Worm (Caenorhabditis elegans) whole organism, midembryonic: ENCODE results near the gene C09H10.4.
A peak's percentile ranks its signal among the peaks of the same experiment; 100 is the strongest.

Experiments
- T22C8.4 ChIP-seq: fragments of 200-800 bp; sonication (Bioruptor generic); IDR thresholded peaks from 2 replicates; pipeline ENCODE4 v1.3.6; 2022; ENCODE audit warnings: missing genetic modification characterization, missing compliant biosample characterization
- cog-1 ChIP-seq: sonication (generic microtip); optimal IDR thresholded peaks from 2 replicates; lab custom pipeline; 2016; ENCODE audit warnings: missing genetic modification characterization, missing compliant biosample characterization
- flt-1 ChIP-seq: fragments of 200-800 bp; sonication (Bioruptor generic); IDR thresholded peaks from 2 replicates; pipeline ENCODE4 v1.3.6; 2022; ENCODE audit warnings: missing genetic modification characterization, missing compliant biosample characterization
- klf-2 ChIP-seq: fragments of 200-800 bp; sonication (Bioruptor generic); conservative IDR thresholded peaks from 2 replicates; pipeline ENCODE4 v1.3.6; 2022; ENCODE audit warnings: missing genetic modification reagents, missing genetic modification characterization, missing compliant biosample characterization
- med-1 ChIP-seq: sonication (generic microtip); optimal IDR thresholded peaks from 2 replicates; lab custom pipeline; 2017; ENCODE audit warnings: missing genetic modification characterization, mild to moderate bottlenecking, missing compliant biosample characterization, antibody characterized with exemption, missing genetic modification reagents; ENCODE audit not compliant: insufficient read depth
- ref-1 ChIP-seq: fragments of 200-800 bp; sonication (Bioruptor generic); conservative IDR thresholded peaks from 2 replicates; pipeline ENCODE4 v1.3.6; 2022; ENCODE audit warnings: missing genetic modification reagents, missing genetic modification characterization, missing compliant biosample characterization
- tab-1 ChIP-seq: fragments of 200-800 bp; sonication (Bioruptor generic); IDR thresholded peaks from 2 replicates; pipeline ENCODE4 v1.3.6; 2022; ENCODE audit warnings: missing genetic modification characterization, missing compliant biosample characterization
- ztf-23 ChIP-seq: fragments of 200-800 bp; sonication (Bioruptor generic); IDR thresholded peaks from 2 replicates; pipeline ENCODE4 v1.3.6; 2022; ENCODE audit warnings: missing genetic modification reagents, missing genetic modification characterization, missing compliant biosample characterization
- ztf-29 ChIP-seq: fragments of 200-800 bp; sonication (Bioruptor generic); IDR thresholded peaks from 2 replicates; pipeline ENCODE4 v1.3.6; 2022; ENCODE audit warnings: missing genetic modification reagents, missing genetic modification characterization, missing compliant biosample characterization

Gene C09H10.4

ce11 chrII:11099841-11100240, at the start of gene C09H10.4:
Gene C09H10.4 (plus strand): TSS chrII:11100141.
- no peak for TF ChIP-seq tab-1 (GFP tag; lab: Robert Waterston, UW)
- no peak for TF ChIP-seq ref-1 (GFP tag; lab: Robert Waterston, UW)
- no peak for TF ChIP-seq klf-2 (GFP tag; lab: Robert Waterston, UW)
- no peak for TF ChIP-seq flt-1 (GFP tag; lab: Robert Waterston, UW)
- no peak for TF ChIP-seq med-1 (GFP tag; lab: Kevin White, UChicago)
- TF ChIP-seq ztf-29 (GFP tag; lab: Robert Waterston, UW): no peak

DNA sequence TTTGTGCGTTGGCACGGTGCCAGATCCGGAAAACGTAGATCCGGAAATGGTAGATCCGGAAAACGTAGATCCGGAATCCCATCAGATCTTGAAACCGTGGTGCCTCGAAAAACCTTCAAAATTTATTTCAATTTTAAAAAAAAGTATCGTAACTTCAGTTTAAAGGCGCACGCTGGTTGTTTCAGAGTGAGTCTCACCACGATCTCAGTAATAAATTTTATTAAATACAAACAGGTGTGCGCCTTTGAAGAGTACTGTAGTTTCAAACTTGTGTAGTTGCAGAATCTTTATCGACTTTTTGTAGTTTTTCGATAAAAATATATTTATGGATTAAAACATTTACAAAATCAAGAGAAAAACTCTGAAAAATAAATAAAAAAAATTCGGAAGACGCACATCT, 49.3 kb upstream of the C09H10.4 start:
- no peak for TF ChIP-seq ref-1 (GFP tag; lab: Robert Waterston, UW)
- no peak for TF ChIP-seq tab-1 (GFP tag; lab: Robert Waterston, UW)
- no peak for TF ChIP-seq flt-1 (GFP tag; lab: Robert Waterston, UW)
- no peak for TF ChIP-seq T22C8.4 (GFP tag; lab: Robert Waterston, UW)
- TF ChIP-seq ztf-23 (GFP tag; lab: Robert Waterston, UW): no peak
- TF ChIP-seq med-1 (GFP tag; lab: Kevin White, UChicago): no peak
- TF ChIP-seq klf-2 (GFP tag; lab: Robert Waterston, UW): no peak
- no peak for TF ChIP-seq ztf-29 (GFP tag; lab: Robert Waterston, UW)
- no peak for TF ChIP-seq cog-1 (tag; lab: Kevin White, UChicago)

ce11 chrII:11052526-11052925, 47.4 kb upstream of the C09H10.4 start:
- no peak for TF ChIP-seq ref-1 (GFP tag; lab: Robert Waterston, UW)
- no peak for TF ChIP-seq klf-2 (GFP tag; lab: Robert Waterston, UW)
- TF ChIP-seq flt-1 (GFP tag; lab: Robert Waterston, UW): no peak

- TF ChIP-seq tab-1 (GFP tag; lab: Robert Waterston, UW): no peak
- TF ChIP-seq flt-1 (GFP tag; lab: Robert Waterston, UW): no peak
- no peak for TF ChIP-seq klf-2 (GFP tag; lab: Robert Waterston, UW)
- no peak for TF ChIP-seq ztf-29 (GFP tag; lab: Robert Waterston, UW)
- no peak for TF ChIP-seq med-1 (GFP tag; lab: Kevin White, UChicago)
- TF ChIP-seq T22C8.4 (GFP tag; lab: Robert Waterston, UW): 0 out of 2 replicates have a peak, but pooled peaks have one; percentile 13
- TF ChIP-seq ref-1 (GFP tag; lab: Robert Waterston, UW): no peak
Measured at ce11 chrII:11055223-11055622, 44.7 kb upstream of the C09H10.4 start, which contains the start of gene F45E10.2. Gene F45E10.2 (minus strand): TSS chrII:11055323.

DNA sequence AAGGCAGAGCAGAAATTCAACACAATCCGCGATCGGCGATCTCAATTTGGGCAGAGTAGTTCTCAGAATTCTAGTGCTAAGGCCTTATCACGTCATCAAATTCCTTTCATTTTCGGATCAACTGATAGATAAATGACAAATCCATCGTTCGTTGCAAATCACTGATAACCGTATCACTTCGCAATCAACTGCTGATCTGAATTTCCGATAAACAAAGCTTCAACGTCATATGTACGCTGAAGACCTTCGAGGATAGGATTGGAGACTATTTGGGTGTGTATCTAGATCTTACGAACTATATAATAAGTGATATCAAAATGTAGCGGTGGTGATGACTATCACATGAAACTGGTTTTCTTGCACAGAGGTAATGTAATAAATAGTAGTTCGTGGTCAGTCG, 42.7 kb upstream of the C09H10.4 start:
- no peak for TF ChIP-seq ref-1 (GFP tag; lab: Robert Waterston, UW)
- TF ChIP-seq ztf-23 (GFP tag; lab: Robert Waterston, UW): no peak
- no peak for TF ChIP-seq ztf-29 (GFP tag; lab: Robert Waterston, UW)
- TF ChIP-seq flt-1 (GFP tag; lab: Robert Waterston, UW): no peak
- TF ChIP-seq tab-1 (GFP tag; lab: Robert Waterston, UW): no peak
- no peak for TF ChIP-seq T22C8.4 (GFP tag; lab: Robert Waterston, UW)

- TF ChIP-seq med-1 (GFP tag; lab: Kevin White, UChicago) (no peak), ztf-29 (GFP tag; lab: Robert Waterston, UW) (no peak), cog-1 (tag; lab: Kevin White, UChicago) (no peak), ref-1 (GFP tag; lab: Robert Waterston, UW) (no peak), klf-2 (GFP tag; lab: Robert Waterston, UW) (no peak), ztf-23 (GFP tag; lab: Robert Waterston, UW) (no peak), tab-1 (GFP tag; lab: Robert Waterston, UW) (no peak), T22C8.4 (GFP tag; lab: Robert Waterston, UW) (no peak), flt-1 (GFP tag; lab: Robert Waterston, UW) (no peak)
Measured at ce11 chrII:11064191-11064695, 35.7 kb upstream of the C09H10.4 start.

ce11 chrII:11072565-11072964, 27.4 kb upstream of the C09H10.4 start:
- TF ChIP-seq tab-1 (GFP tag; lab: Robert Waterston, UW): no peak
- TF ChIP-seq flt-1 (GFP tag; lab: Robert Waterston, UW): no peak
- no peak for TF ChIP-seq ztf-23 (GFP tag; lab: Robert Waterston, UW)

- TF ChIP-seq tab-1 (GFP tag; lab: Robert Waterston, UW): no peak
- TF ChIP-seq ref-1 (GFP tag; lab: Robert Waterston, UW): no peak
- TF ChIP-seq klf-2 (GFP tag; lab: Robert Waterston, UW): no peak
- TF ChIP-seq T22C8.4 (GFP tag; lab: Robert Waterston, UW): no peak
- no peak for TF ChIP-seq ztf-23 (GFP tag; lab: Robert Waterston, UW)
- no peak for TF ChIP-seq ztf-29 (GFP tag; lab: Robert Waterston, UW)
- TF ChIP-seq flt-1 (GFP tag; lab: Robert Waterston, UW): no peak
- no peak for TF ChIP-seq med-1 (GFP tag; lab: Kevin White, UChicago)
- TF ChIP-seq cog-1 (tag; lab: Kevin White, UChicago): no peak
Measured at ce11 chrII:11076550-11076949, 23.4 kb upstream of the C09H10.4 start.

DNA sequence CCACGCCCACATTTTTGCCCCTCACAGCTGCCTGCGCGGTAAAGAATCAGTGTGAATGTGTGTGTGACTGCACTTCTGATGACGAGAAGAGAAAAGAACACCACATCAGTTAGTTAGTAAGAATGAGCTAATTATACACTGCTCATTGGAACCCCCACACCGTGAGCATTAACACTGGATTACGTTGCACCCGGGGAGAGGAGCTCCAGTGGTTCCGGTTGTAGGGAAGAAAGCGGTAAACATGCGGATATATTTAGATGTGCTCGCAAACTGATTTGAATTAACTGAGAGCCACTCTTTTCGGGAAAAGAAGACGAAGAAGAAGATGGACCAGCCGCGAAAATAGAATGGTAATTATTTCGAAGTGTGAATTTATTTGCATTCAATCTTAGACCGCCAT, 13.2 kb upstream of the C09H10.4 start:
- TF ChIP-seq med-1 (GFP tag; lab: Kevin White, UChicago): no peak
- no peak for TF ChIP-seq ztf-29 (GFP tag; lab: Robert Waterston, UW)
- no peak for TF ChIP-seq klf-2 (GFP tag; lab: Robert Waterston, UW)
- no peak for TF ChIP-seq ref-1 (GFP tag; lab: Robert Waterston, UW)
- TF ChIP-seq cog-1 (tag; lab: Kevin White, UChicago): no peak
- no peak for TF ChIP-seq tab-1 (GFP tag; lab: Robert Waterston, UW)
- no peak for TF ChIP-seq ztf-23 (GFP tag; lab: Robert Waterston, UW)
- no peak for TF ChIP-seq flt-1 (GFP tag; lab: Robert Waterston, UW)
- no peak for TF ChIP-seq T22C8.4 (GFP tag; lab: Robert Waterston, UW)
